Fruit fly (Drosophila melanogaster): ENCODE measurements around the gene CG33342.

DNA sequence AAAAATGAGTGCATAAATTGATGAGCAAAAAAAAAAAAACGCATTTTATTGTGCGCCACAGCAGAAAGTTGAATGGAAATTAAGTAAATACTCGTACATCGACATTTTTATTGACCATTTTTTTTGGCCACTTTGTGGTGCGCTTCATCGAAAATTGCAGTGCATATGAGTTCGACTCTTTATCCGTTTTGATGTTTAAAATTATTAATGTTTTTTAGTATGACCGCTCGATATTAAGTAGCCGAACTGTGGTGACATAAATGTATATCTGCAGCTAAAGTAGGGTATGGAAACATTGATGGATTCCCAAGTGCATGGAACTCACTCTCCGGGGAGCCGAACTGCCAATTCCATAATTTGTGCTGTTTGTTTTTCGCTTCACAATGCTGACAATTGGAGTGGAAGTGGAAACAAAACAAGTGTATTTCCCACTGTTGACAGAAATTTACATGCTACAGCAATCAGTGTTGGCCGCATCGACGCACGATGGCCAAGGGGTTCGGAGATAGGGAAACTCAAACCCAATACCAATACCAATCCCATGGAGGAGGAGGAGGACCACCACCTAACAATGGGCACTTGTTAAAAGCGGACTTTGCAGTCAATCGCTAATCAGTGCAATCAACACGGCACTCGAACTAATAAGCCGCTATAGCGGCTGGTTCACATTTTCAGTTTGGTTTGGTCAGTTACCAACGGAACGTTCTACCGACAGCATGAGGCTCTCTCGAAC lies 15.7 kb downstream of the CG33342 start, which contains the start of gene CG13616:
- TF ChIP-seq chinmo (GFP tag; IDR thresholded peaks at IDR 0.05; ENCODE audit: partially characterized antibody) (no peak), esg (GFP tag; conservative IDR thresholded peaks at IDR 0.05) (no peak), Atf3 (GFP tag; optimal IDR thresholded peaks at IDR 0.05) (no peak), BtbVII (GFP tag; optimal IDR thresholded peaks at IDR 0.05) (no peak), CG11695 (GFP tag; IDR thresholded peaks at IDR 0.05) (no peak), inv (GFP tag; IDR thresholded peaks at IDR 0.05; ENCODE audit: partially characterized antibody) (no peak)

Measured in whole organism, embryonic.